Worm (Caenorhabditis elegans): ENCODE measurements around the gene pitr-4.

pitr-4 gene

ce11 chrV:9663948-9664347, 2.5 kb upstream of the pitr-4 start:
- TF ChIP-seq sea-1 (GFP tag; conservative IDR thresholded peaks at IDR 0.05) (no peak), hmbx-1 (tag; optimal IDR thresholded peaks at IDR 0.05) (no peak), ama-1 (optimal IDR thresholded peaks at IDR 0.05) (no peak), tbx-37 (GFP tag; conservative IDR thresholded peaks at IDR 0.05) (no peak), hmg-4 (GFP tag; optimal IDR thresholded peaks at IDR 0.05) (no peak), tra-4 (tag; optimal IDR thresholded peaks at IDR 0.05) (no peak)

- TF ChIP-seq B0310.2 (tag; optimal IDR thresholded peaks at IDR 0.05), result no peak
- no peak for TF ChIP-seq ama-1 (optimal IDR thresholded peaks at IDR 0.05)
- TF ChIP-seq scrt-1 (GFP tag; IDR thresholded peaks at IDR 0.05), result no peak
- TF ChIP-seq sea-1 (GFP tag; conservative IDR thresholded peaks at IDR 0.05), result no peak
Observed at ce11 chrV:9654154-9654805, 7.1 kb downstream of the pitr-4 start, which contains the start of gene cyp-29A4. TSS of gene cyp-29A4 (plus strand) at chrV:9654755.

ce11 chrV:9651294-9651693, 10.1 kb downstream of the pitr-4 start, which contains the start of gene T06E4.21:
TSS of gene T06E4.21 (plus strand) at chrV:9651594.
- no peak for TF ChIP-seq tbx-37 (GFP tag; conservative IDR thresholded peaks at IDR 0.05)
- no peak for TF ChIP-seq F13C5.2 (tag; optimal IDR thresholded peaks at IDR 0.05)
- no peak for TF ChIP-seq hmg-4 (GFP tag; optimal IDR thresholded peaks at IDR 0.05)
- no peak for TF ChIP-seq B0310.2 (tag; optimal IDR thresholded peaks at IDR 0.05)
- TF ChIP-seq aly-1 (tag; optimal IDR thresholded peaks at IDR 0.05), result no peak
- TF ChIP-seq sea-1 (GFP tag; conservative IDR thresholded peaks at IDR 0.05), result no peak

ce11 chrV:9645507-9645906, 15.9 kb downstream of the pitr-4 start, which contains the start of the genes atl-1 and hcp-2:
TSS of gene atl-1 (minus strand) at chrV:9645595.
TSS of gene hcp-2 (plus strand) at chrV:9645859.
- TF ChIP-seq aly-1 (tag; optimal IDR thresholded peaks at IDR 0.05) (no peak), F13C5.2 (tag; optimal IDR thresholded peaks at IDR 0.05) (no peak), ama-1 (optimal IDR thresholded peaks at IDR 0.05) (no peak), tbx-37 (GFP tag; conservative IDR thresholded peaks at IDR 0.05) (no peak), ceh-13 (GFP tag; optimal IDR thresholded peaks at IDR 0.05) (no peak), tra-4 (tag; optimal IDR thresholded peaks at IDR 0.05) (no peak), ceh-36 (tag; optimal IDR thresholded peaks at IDR 0.05) (no peak), tbx-11 (GFP tag; IDR thresholded peaks at IDR 0.05) (no peak), sea-1 (GFP tag; conservative IDR thresholded peaks at IDR 0.05) (no peak), pes-1 (GFP tag; IDR thresholded peaks at IDR 0.05) (no peak), scrt-1 (GFP tag; IDR thresholded peaks at IDR 0.05) (no peak), hmg-4 (GFP tag; optimal IDR thresholded peaks at IDR 0.05) (no peak), hnd-1 (tag; optimal IDR thresholded peaks at IDR 0.05) (no peak), B0310.2 (tag; optimal IDR thresholded peaks at IDR 0.05) (no peak), ets-7 (tag; optimal IDR thresholded peaks at IDR 0.05) (no peak), flt-1 (GFP tag; IDR thresholded peaks at IDR 0.05) (no peak)

ce11 chrV:9633313-9633712, 28.1 kb downstream of the pitr-4 start, which contains the start of gene col-147:
TSS of gene col-147 (minus strand) at chrV:9633338.
- TF ChIP-seq pes-1 (GFP tag; IDR thresholded peaks at IDR 0.05), result no peak

ce11 chrV:9632348-9632747, 29.1 kb downstream of the pitr-4 start:
- TF ChIP-seq sea-1 (GFP tag; conservative IDR thresholded peaks at IDR 0.05), result no peak
- TF ChIP-seq tbx-37 (GFP tag; conservative IDR thresholded peaks at IDR 0.05), result no peak
- TF ChIP-seq hnd-1 (tag; optimal IDR thresholded peaks at IDR 0.05), result no peak
- TF ChIP-seq ceh-36 (tag; optimal IDR thresholded peaks at IDR 0.05), result no peak
- TF ChIP-seq scrt-1 (GFP tag; IDR thresholded peaks at IDR 0.05), result no peak
- no peak for TF ChIP-seq ama-1 (optimal IDR thresholded peaks at IDR 0.05)
- no peak for TF ChIP-seq tra-4 (tag; optimal IDR thresholded peaks at IDR 0.05)
- no peak for TF ChIP-seq hmg-4 (GFP tag; optimal IDR thresholded peaks at IDR 0.05)
- TF ChIP-seq B0310.2 (tag; optimal IDR thresholded peaks at IDR 0.05), result no peak
- TF ChIP-seq ceh-13 (GFP tag; optimal IDR thresholded peaks at IDR 0.05), result no peak
- TF ChIP-seq hmbx-1 (tag; optimal IDR thresholded peaks at IDR 0.05), result no peak
- TF ChIP-seq flt-1 (GFP tag; IDR thresholded peaks at IDR 0.05), result no peak
- TF ChIP-seq ets-7 (tag; optimal IDR thresholded peaks at IDR 0.05), result no peak

ce11 chrV:9630944-9631343, 30.5 kb downstream of the pitr-4 start, which contains the start of gene T06E4.5:
TSS of gene T06E4.5 (plus strand) at chrV:9631244.
- TF ChIP-seq F13C5.2 (tag; optimal IDR thresholded peaks at IDR 0.05) (no peak), ceh-13 (GFP tag; optimal IDR thresholded peaks at IDR 0.05) (no peak), pes-1 (GFP tag; IDR thresholded peaks at IDR 0.05) (no peak), hmg-4 (GFP tag; optimal IDR thresholded peaks at IDR 0.05) (no peak), ets-7 (tag; optimal IDR thresholded peaks at IDR 0.05) (no peak), ceh-36 (tag; optimal IDR thresholded peaks at IDR 0.05) (no peak), tbx-11 (GFP tag; IDR thresholded peaks at IDR 0.05) (no peak), sea-1 (GFP tag; conservative IDR thresholded peaks at IDR 0.05) (no peak), hnd-1 (tag; optimal IDR thresholded peaks at IDR 0.05) (no peak), tra-4 (tag; optimal IDR thresholded peaks at IDR 0.05) (no peak), tbx-37 (GFP tag; conservative IDR thresholded peaks at IDR 0.05) (no peak), flt-1 (GFP tag; IDR thresholded peaks at IDR 0.05) (no peak), aly-1 (tag; optimal IDR thresholded peaks at IDR 0.05) (no peak), B0310.2 (tag; optimal IDR thresholded peaks at IDR 0.05) (no peak), ama-1 (optimal IDR thresholded peaks at IDR 0.05) (no peak), hmbx-1 (tag; optimal IDR thresholded peaks at IDR 0.05) (no peak), scrt-1 (GFP tag; IDR thresholded peaks at IDR 0.05) (no peak)

ce11 chrV:9630542-9630941, 30.9 kb downstream of the pitr-4 start:
- TF ChIP-seq pes-1 (GFP tag; IDR thresholded peaks at IDR 0.05), result no peak
- TF ChIP-seq tbx-37 (GFP tag; conservative IDR thresholded peaks at IDR 0.05), result no peak
- no peak for TF ChIP-seq ama-1 (optimal IDR thresholded peaks at IDR 0.05)
- no peak for TF ChIP-seq sea-1 (GFP tag; conservative IDR thresholded peaks at IDR 0.05)
- no peak for TF ChIP-seq F13C5.2 (tag; optimal IDR thresholded peaks at IDR 0.05)
- no peak for TF ChIP-seq aly-1 (tag; optimal IDR thresholded peaks at IDR 0.05)
- TF ChIP-seq ceh-13 (GFP tag; optimal IDR thresholded peaks at IDR 0.05), result no peak
- no peak for TF ChIP-seq hmg-4 (GFP tag; optimal IDR thresholded peaks at IDR 0.05)
- TF ChIP-seq tra-4 (tag; optimal IDR thresholded peaks at IDR 0.05), result no peak
- TF ChIP-seq B0310.2 (tag; optimal IDR thresholded peaks at IDR 0.05), result no peak
- TF ChIP-seq ceh-36 (tag; optimal IDR thresholded peaks at IDR 0.05), result no peak
- TF ChIP-seq hmbx-1 (tag; optimal IDR thresholded peaks at IDR 0.05), result no peak
- no peak for TF ChIP-seq scrt-1 (GFP tag; IDR thresholded peaks at IDR 0.05)
- no peak for TF ChIP-seq flt-1 (GFP tag; IDR thresholded peaks at IDR 0.05)
